Fruit fly (Drosophila melanogaster) ovary, adult (tissue): Measurements from ENCODE around the gene Paf-AHalpha.

Experiments used
- CG17801 ChIP-seq: fragments of 200-800 bp; optimal IDR thresholded peaks from 2 replicates; lab custom pipeline; 2019; ENCODE audit warnings: missing biosample characterization, mild to moderate bottlenecking, missing genetic modification characterization, moderate library complexity; ENCODE audit not compliant: partially characterized antibody

The Paf-AHalpha gene

DNA sequence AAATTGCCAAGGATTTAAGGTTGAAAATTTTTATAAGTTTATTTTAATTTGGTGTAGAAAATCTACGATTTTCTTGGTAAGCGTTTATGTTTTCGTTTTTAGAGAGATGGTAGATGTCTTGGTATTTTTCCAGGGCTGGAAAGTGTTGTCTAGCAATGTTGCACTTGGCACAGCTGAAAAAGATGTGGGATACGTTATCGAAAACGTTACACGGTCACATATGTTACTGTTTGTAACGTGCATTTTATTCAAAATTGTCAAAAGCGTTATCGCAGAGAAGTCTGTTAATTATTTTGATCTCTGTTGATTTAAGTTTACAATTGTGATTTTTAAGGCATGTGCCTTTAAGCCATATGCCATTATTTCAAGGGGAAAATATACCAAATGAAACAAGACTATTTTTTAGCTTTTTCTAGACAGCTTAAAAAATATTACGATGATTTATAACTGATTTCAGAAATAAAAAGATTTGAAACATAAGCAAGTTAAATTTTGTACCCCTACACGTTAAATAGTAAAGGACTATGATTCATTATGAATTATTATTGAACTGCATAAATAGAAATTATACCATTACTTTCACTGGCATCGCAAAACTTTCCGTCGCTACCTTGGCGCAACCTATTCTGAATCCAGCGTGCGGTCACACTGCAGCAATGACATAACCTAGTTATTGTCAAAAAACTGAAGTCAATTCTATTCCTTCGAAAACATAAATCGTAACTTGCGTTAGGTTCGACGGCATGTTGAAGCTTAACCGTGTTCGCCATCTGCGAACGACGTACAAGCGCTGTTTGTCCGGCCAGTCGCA lies at the start of gene Paf-AHalpha, which contains the start of gene mRpS30:
Gene Paf-AHalpha, minus strand, starts transcription at position 155 of the 811 bp plus-strand sequence.
Gene mRpS30, plus strand, starts transcription at position 619 of the 811 bp plus-strand sequence.
- TF ChIP-seq CG17801 (GFP tag; lab: Kevin White, UChicago): peak; percentile 25

DNA sequence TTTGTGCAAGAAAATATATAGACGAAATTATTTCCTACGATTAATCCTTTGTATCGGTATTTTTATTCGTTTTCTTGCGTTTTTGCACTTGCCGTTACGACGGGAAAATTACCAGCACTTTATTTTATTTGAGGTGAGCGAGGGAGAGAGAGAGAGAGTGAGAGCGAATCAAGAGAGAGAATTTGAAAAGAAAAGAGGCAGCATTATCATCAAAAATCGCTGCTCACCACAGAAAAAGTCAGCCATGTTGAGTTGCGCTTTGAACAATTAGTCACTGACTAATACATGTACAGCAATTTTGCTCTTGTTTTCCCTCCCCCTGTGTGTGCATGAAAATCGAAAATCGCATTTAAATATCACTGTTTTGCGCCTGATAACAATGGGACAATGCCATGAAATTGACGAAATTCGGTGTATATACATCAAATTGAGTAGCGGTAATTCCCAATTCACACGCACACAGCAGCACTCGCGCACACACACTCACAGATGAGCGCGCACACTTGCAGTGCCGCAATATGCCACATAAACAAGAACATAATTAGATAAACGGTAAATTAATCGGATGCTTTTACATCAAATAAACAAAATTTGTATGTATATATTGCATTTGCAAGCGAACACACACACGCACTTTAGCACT lies 49.3 kb upstream of the Paf-AHalpha start:
- TF ChIP-seq CG17801 (GFP tag; lab: Kevin White, UChicago): no peak

DNA sequence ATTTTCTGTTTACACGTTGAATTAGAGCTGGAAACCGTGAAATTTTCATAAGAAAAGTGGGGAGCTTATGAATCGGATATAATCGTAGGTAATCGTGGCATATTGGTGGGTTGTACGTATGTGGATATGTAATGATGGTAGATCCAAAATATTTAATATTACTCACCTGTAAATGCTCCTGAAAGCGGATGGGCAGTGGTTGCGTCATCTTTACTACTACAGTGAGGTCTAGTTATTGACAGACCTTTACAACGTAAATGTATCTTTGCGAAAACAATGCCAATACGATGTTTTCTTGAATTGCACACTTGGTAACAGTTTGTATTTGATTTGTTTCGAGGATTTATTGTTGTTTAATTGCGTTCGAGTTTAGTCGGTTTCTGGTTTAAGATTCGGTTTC lies 48.6 kb upstream of the Paf-AHalpha start:
- no peak for TF ChIP-seq CG17801 (GFP tag; lab: Kevin White, UChicago)

DNA sequence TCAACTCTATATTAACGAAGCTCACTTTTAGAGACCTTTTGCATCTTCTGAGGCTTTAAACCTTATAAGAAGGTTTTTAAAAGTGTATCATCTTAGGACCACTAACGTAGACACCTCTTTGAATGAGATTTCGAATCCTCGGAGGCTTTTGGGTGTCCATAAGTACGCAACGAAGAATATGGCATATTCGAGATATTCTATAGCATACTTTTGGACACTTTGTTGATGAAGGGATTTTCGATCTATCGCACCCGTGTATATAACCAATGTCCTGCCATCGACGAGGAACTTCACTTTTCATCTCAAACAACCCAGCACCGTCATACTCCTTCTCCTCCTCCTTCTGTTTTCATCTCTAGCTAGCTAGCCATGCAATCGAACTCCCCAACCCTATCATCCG lies 37.0 kb upstream of the Paf-AHalpha start:
- TF ChIP-seq CG17801 (GFP tag; lab: Kevin White, UChicago): no peak

DNA sequence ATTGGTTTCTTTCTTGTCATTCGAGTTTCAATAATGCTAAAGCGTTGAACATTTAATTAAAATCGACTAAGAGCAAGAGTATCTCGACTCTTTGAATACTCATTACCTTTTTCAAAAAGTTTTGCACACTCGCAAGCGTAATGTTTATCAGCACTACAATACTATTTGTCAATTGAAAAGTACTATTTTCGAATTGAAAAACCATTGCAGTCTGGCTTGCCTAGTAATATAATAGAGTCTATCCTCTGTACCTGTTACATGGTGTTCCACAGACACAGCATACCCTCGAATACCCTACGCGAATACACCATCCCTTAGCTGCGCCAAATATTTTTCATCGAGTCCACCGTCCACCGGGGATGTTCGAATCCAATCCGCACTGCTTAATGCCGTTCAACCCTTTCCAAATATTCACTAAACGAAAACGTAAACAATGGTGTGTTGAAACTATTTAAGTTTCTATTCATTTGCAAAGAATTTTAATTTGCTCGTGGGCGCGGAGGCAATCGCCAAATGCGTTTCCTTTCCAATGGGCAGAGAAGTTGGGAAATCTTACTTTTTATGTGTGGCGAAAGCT lies 33.3 kb upstream of the Paf-AHalpha start:
- no peak for TF ChIP-seq CG17801 (GFP tag; lab: Kevin White, UChicago)

DNA sequence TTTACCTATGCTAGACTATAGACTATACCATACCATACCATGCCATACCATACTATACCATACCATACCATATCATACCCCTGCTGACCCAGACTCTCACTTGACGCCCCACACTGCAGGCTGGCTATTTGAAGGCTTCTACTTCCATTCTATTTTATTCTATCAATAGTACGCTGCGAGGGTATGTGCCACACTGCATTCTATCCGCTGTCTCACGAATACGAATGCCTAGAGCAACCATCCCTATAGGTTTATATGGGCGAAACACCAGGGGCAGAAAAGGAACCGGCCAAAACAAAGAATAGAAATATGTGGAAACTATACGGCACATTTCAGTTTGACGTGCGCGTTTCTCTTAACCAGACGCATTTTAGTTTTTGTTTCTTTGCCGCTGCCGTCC lies 32.4 kb upstream of the Paf-AHalpha start:
- TF ChIP-seq CG17801 (GFP tag; lab: Kevin White, UChicago): no peak

DNA sequence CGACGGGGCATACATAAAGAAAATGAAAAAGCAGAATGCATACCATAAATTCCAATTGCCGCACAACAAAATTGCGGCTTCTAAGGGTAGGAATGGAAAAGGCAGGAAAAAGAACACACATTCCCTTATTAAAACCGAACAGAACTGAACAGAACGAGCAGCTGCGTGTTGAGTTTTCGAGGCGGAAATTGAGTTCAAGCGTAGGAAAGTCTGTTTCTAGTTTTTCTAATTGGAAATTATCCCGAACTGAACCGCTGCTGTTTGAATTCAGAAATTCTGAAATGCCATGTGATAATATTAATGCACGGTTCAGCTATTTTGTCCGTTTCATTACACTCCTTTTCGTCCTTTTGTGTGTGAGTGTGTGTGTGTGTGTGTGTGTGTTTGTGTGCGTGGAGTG lies 31.5 kb upstream of the Paf-AHalpha start:
- TF ChIP-seq CG17801 (GFP tag; lab: Kevin White, UChicago): no peak

DNA sequence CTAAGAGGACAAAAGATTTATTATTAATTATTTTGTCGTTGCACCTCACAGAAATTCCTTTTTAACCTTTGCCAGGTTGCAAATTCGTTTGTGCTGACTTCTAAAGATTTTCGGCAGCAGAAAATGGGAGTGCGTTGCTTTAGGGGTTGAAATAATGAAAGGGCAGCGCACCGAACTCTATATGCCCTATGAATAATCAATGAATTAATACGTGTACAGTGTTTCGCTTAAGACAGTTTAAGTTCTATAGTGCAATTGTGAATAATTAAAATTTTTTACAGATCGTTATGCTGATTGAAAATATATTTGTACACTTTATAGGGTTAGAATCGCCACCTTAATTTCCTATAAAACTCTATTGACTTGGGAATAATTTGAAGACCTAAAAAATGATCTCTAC lies 30.7 kb upstream of the Paf-AHalpha start:
- TF ChIP-seq CG17801 (GFP tag; lab: Kevin White, UChicago): no peak

DNA sequence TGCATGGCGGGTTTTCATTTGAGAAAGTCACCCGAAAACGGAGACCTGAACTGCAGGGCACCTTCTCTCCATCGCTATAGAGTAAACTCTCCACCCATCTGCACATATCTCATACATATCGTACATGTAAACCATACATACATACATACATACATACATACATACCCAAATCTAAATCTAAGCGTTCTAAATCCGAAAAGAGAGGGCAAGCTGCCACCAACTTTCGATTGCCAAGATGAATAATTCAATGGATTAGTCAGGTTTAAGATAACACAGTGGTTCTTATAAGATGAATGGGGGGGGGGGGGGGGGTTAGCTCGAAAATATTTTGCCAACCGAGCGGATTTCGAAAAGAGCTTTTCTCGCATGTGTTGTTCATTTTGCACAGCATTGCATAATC lies 29.1 kb upstream of the Paf-AHalpha start:
- TF ChIP-seq CG17801 (GFP tag; lab: Kevin White, UChicago): no peak

DNA sequence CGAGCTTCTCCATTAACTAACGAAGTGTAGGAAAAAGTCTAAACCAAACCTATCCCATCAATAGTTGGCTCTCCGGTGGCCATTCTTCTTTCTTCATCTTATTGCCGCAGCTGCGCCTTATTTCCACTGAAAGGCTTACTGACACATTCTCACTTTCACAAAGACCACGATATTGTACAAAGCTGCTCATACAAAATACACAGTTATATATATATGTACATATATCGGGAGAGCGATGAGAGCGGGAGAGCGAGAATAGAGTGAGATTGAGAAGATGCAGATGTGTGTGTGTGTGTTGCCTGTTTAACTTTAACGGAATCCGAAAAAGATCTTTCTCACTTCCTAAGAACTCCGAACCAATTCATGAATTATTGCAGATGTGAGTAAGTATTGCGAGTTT lies 27.8 kb upstream of the Paf-AHalpha start:
- no peak for TF ChIP-seq CG17801 (GFP tag; lab: Kevin White, UChicago)

DNA sequence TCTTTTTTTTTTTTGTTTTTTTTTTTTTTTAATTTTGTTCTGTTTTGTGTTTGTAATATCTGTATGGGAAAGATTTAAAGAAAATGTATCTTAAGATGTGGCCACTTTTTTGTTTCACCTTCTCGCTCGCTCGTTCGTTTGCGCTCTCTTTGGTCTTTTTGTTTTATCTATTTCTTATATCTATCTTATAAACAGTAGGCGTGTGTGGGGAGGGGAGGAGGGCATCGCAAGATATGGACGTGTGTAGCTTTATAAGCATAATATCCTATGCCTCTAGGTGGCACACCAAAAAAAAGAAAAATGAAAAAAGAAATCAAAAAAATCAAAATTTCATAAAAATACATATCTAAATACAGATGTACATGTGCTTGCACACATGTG lies 27.2 kb upstream of the Paf-AHalpha start:
- no peak for TF ChIP-seq CG17801 (GFP tag; lab: Kevin White, UChicago)

DNA sequence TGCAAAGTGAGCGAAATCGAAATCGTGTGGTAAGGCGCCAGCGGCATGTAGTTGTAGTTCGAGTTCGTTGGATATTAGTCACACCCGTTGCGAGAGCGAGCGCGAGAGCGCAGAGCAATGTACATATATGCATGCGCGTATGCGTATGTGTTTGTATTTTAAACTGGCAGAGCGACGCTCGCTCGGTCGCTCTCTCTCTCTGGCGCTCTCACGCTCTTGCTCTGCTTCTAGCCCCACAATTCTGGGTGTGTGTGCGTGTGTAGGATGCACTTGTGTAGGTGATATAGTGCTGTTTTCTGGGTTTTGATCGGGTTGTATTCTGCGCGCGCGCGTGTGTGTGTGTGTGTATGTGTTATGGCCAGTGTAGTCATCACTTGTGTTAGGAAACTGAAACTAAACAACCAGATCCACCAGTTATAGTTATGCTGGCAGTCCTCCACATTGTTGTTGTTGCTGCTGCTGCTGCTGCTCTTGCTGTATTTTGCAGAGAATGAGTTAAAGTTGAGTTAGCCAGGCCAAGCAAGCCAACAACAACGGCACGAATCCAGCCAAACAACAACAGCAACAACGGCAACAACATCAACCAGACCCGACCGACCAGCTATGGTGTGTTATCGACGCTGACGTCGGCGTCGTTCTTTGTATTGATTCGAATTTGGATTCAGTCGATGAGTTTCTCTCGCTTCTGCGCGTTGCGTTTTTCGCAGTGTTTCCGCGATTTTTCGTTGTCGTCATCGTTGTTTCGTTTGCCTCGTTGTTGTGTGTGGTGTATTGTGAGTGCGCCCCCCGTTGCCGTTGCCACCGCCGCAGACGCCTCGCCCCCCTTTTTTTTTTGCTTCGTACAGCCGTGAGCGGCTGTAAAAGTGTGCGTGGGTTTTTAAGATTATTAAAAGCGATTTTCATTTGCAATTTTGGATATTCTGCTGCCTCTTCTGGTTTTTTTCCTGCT lies 26.6 kb upstream of the Paf-AHalpha start:
- TF ChIP-seq CG17801 (GFP tag; lab: Kevin White, UChicago): peak; percentile 84

DNA sequence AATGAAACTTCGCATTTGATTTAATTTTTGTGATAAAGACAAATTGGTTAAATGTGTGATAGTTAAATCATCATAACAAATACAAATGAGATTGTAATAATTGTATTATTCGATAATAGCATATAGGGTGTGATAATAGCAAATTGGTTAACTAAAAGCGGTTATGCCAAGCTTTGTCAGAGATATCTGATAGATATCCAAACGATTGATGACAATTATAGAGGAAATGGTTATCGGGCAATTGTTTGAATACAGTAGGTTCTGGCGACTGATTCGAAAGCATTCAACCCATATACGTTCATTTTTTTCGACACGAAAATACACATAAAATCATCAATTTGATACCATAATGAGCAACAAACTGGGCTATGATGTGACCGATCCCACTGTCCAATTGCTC lies 23.9 kb upstream of the Paf-AHalpha start, which contains the start of gene CG8509:
Gene CG8509, plus strand, starts transcription at position 301 of the 400 bp plus-strand sequence.
- no peak for TF ChIP-seq CG17801 (GFP tag; lab: Kevin White, UChicago)

DNA sequence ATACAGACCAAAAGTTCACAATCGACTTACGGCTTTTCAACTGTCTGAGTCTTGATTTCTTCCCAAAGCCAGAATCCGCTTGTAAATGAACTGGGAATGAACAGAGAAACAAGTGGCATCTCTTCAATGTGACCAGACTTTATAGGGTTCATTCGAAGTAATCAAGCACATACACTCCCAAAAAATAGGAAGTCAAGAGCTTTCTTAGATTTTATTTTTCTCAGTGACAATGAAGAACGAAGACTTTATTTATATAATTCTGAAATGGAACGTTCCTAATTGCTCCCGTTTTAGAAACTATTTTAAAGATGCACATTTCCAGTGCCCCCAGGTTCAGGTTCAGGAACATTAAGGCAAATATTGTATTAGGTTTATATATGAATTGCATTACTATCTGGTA lies 22.5 kb upstream of the Paf-AHalpha start:
- TF ChIP-seq CG17801 (GFP tag; lab: Kevin White, UChicago): no peak
